Fruit fly (Drosophila melanogaster) whole organism, prepupa: ENCODE measurements around the gene TSG101.
A peak's percentile ranks its signal among the peaks of the same experiment; 100 is the strongest.

Experiments used
- Blimp-1 ChIP-seq: fragments of 200-800 bp; sonication (Bioruptor generic); optimal IDR thresholded peaks from 3 replicates; lab custom pipeline; 2017; ENCODE audit warnings: missing biosample characterization, missing genetic modification characterization, mild to moderate bottlenecking, moderate library complexity, missing genetic modification reagents
- CG10631 ChIP-seq: fragments of 200-800 bp; sonication (Bioruptor generic); optimal IDR thresholded peaks from 2 replicates; lab custom pipeline; 2016; ENCODE audit warnings: missing biosample characterization, missing genetic modification characterization
- CG11294 ChIP-seq: fragments of 200-800 bp; sonication (Bioruptor generic); IDR thresholded peaks from 2 replicates; pipeline ENCODE4 v1.3.6; 2022; ENCODE audit warnings: missing biosample characterization, missing genetic modification characterization
- CG11762 ChIP-seq: fragments of 200-800 bp; sonication (Bioruptor generic); optimal IDR thresholded peaks from 3 replicates; lab custom pipeline; 2016; ENCODE audit warnings: missing biosample characterization, missing genetic modification characterization; ENCODE audit not compliant: insufficient read depth
- CG11902 ChIP-seq: fragments of 200-800 bp; sonication (Bioruptor generic); optimal IDR thresholded peaks from 3 replicates; lab custom pipeline; 2016; ENCODE audit warnings: missing biosample characterization, missing genetic modification characterization
- CG15336 ChIP-seq: fragments of 200-800 bp; sonication (Bioruptor generic); IDR thresholded peaks from 2 replicates; pipeline ENCODE4 v1.3.6; 2022; ENCODE audit warnings: missing biosample characterization, missing genetic modification characterization
- CG16779 ChIP-seq: fragments of 200-800 bp; sonication (Bioruptor generic); optimal IDR thresholded peaks from 3 replicates; lab custom pipeline; 2017; ENCODE audit warnings: missing biosample characterization, mild to moderate bottlenecking, missing genetic modification characterization
- CG3032 ChIP-seq: fragments of 200-800 bp; optimal IDR thresholded peaks from 2 replicates; lab custom pipeline; 2019; ENCODE audit warnings: missing biosample characterization, mild to moderate bottlenecking, missing genetic modification characterization, moderate library complexity
- CG31627 ChIP-seq: fragments of 200-800 bp; sonication (Bioruptor generic); optimal IDR thresholded peaks from 3 replicates; lab custom pipeline; 2016; ENCODE audit warnings: missing biosample characterization, missing genetic modification characterization
- CG32006 ChIP-seq: fragments of 200-800 bp; sonication (Bioruptor generic); optimal IDR thresholded peaks from 3 replicates; lab custom pipeline; 2017; ENCODE audit warnings: missing biosample characterization, mild to moderate bottlenecking, missing genetic modification characterization
- CG34406 ChIP-seq: fragments of 200-800 bp; sonication (Bioruptor generic); optimal IDR thresholded peaks from 3 replicates; lab custom pipeline; 2016; ENCODE audit warnings: missing biosample characterization, missing genetic modification characterization
- CG4318 ChIP-seq: fragments of 200-800 bp; sonication (Bioruptor generic); optimal IDR thresholded peaks from 3 replicates; lab custom pipeline; 2017; ENCODE audit warnings: missing biosample characterization, mild to moderate bottlenecking, missing genetic modification characterization
- CG6163 ChIP-seq: fragments of 200-800 bp; sonication (Bioruptor generic); IDR thresholded peaks from 3 replicates; pipeline ENCODE4 v1.3.6; 2022; ENCODE audit warnings: missing biosample characterization, missing genetic modification characterization
- CG6276 ChIP-seq: fragments of 200-800 bp; sonication (Bioruptor generic); optimal IDR thresholded peaks from 2 replicates; lab custom pipeline; 2017; ENCODE audit warnings: missing biosample characterization, mild to moderate bottlenecking, missing genetic modification characterization
- CG6792 ChIP-seq: fragments of 200-800 bp; sonication (Bioruptor generic); optimal IDR thresholded peaks from 3 replicates; lab custom pipeline; 2016; ENCODE audit warnings: missing biosample characterization, missing genetic modification characterization
- CG6808 ChIP-seq: fragments of 200-800 bp; sonication (Bioruptor generic); optimal IDR thresholded peaks from 3 replicates; lab custom pipeline; 2017; ENCODE audit warnings: missing biosample characterization, missing genetic modification characterization, mild to moderate bottlenecking, moderate library complexity, missing genetic modification reagents
- CG7368 ChIP-seq: fragments of 200-800 bp; sonication (Bioruptor generic); optimal IDR thresholded peaks from 3 replicates; lab custom pipeline; 2016; ENCODE audit warnings: missing biosample characterization, missing genetic modification characterization
- CG8119 ChIP-seq: fragments of 200-800 bp; sonication (Bioruptor generic); IDR thresholded peaks from 3 replicates; pipeline ENCODE4 v1.3.6; 2022; ENCODE audit warnings: missing biosample characterization, missing genetic modification characterization
- CG8319 ChIP-seq: fragments of 200-800 bp; sonication (Bioruptor generic); optimal IDR thresholded peaks from 3 replicates; lab custom pipeline; 2016; ENCODE audit warnings: missing biosample characterization, missing genetic modification characterization
- CG9139 ChIP-seq: fragments of 200-800 bp; sonication (Bioruptor generic); optimal IDR thresholded peaks from 3 replicates; lab custom pipeline; 2017; ENCODE audit warnings: missing biosample characterization, mild to moderate bottlenecking, missing genetic modification characterization
- Eip75B ChIP-seq: fragments of 200-800 bp; sonication (Bioruptor generic); optimal IDR thresholded peaks from 3 replicates; lab custom pipeline; 2016; ENCODE audit warnings: missing biosample characterization, missing genetic modification characterization
- Eip78C ChIP-seq: fragments of 200-800 bp; sonication (Bioruptor generic); peaks from one replicate; lab custom pipeline; 2016; ENCODE audit warnings: missing biosample characterization, missing genetic modification characterization
- Eip93F ChIP-seq: fragments of 200-800 bp; sonication (Bioruptor generic); optimal IDR thresholded peaks from 2 replicates; lab custom pipeline; 2016; ENCODE audit warnings: missing biosample characterization, mild to moderate bottlenecking, missing genetic modification characterization
- Ets21C ChIP-seq: fragments of 200-800 bp; sonication (Bioruptor generic); optimal IDR thresholded peaks from 3 replicates; lab custom pipeline; 2016; ENCODE audit warnings: missing biosample characterization, missing genetic modification characterization
- Gug ChIP-seq: fragments of 200-800 bp; sonication (Bioruptor generic); IDR thresholded peaks from 2 replicates; pipeline ENCODE4 v1.3.6; 2022; ENCODE audit warnings: missing biosample characterization, missing genetic modification characterization
- Hr4 ChIP-seq: fragments of 200-800 bp; sonication (Bioruptor generic); optimal IDR thresholded peaks from 3 replicates; lab custom pipeline; 2016; ENCODE audit warnings: missing biosample characterization, missing genetic modification characterization
- Lpt ChIP-seq: fragments of 200-800 bp; sonication (Bioruptor generic); optimal IDR thresholded peaks from 3 replicates; lab custom pipeline; 2016; ENCODE audit warnings: missing biosample characterization, missing genetic modification characterization
- Met ChIP-seq: fragments of 200-800 bp; sonication (Bioruptor generic); optimal IDR thresholded peaks from 3 replicates; lab custom pipeline; 2016; ENCODE audit warnings: missing biosample characterization, missing genetic modification characterization
- OdsH ChIP-seq: fragments of 200-800 bp; sonication (Bioruptor generic); optimal IDR thresholded peaks from 3 replicates; lab custom pipeline; 2016; ENCODE audit warnings: missing biosample characterization, missing genetic modification characterization
- Sox102F ChIP-seq: fragments of 200-800 bp; sonication (Bioruptor generic); optimal IDR thresholded peaks from 2 replicates; lab custom pipeline; 2016; ENCODE audit warnings: missing biosample characterization, mild to moderate bottlenecking, missing genetic modification characterization
- Sox14 ChIP-seq: fragments of 200-800 bp; sonication (Bioruptor generic); optimal IDR thresholded peaks from 3 replicates; lab custom pipeline; 2016; ENCODE audit warnings: missing biosample characterization, missing genetic modification characterization
- Sox15 ChIP-seq: fragments of 200-800 bp; sonication (Bioruptor generic); optimal IDR thresholded peaks from 3 replicates; lab custom pipeline; 2016; ENCODE audit warnings: missing biosample characterization, missing genetic modification characterization
- achi ChIP-seq: fragments of 200-800 bp; sonication (Bioruptor generic); optimal IDR thresholded peaks from 3 replicates; lab custom pipeline; 2016; ENCODE audit warnings: missing biosample characterization, missing genetic modification characterization
- cyc ChIP-seq: fragments of 200-800 bp; sonication (Bioruptor generic); optimal IDR thresholded peaks from 3 replicates; lab custom pipeline; 2016; ENCODE audit warnings: missing biosample characterization, missing genetic modification characterization
- eg ChIP-seq: fragments of 200-800 bp; sonication (Bioruptor generic); IDR thresholded peaks from 3 replicates; pipeline ENCODE4 v1.3.6; 2022; ENCODE audit warnings: missing biosample characterization, missing genetic modification characterization
- esn ChIP-seq: fragments of 200-800 bp; sonication (Bioruptor generic); optimal IDR thresholded peaks from 2 replicates; lab custom pipeline; 2016; ENCODE audit warnings: missing biosample characterization, mild to moderate bottlenecking, missing genetic modification characterization, moderate library complexity
- fd59A ChIP-seq: fragments of 200-800 bp; sonication (Bioruptor generic); optimal IDR thresholded peaks from 2 replicates; lab custom pipeline; 2017; ENCODE audit warnings: missing biosample characterization, mild to moderate bottlenecking, missing genetic modification characterization, missing genetic modification reagents
- fkh ChIP-seq: fragments of 200-800 bp; sonication (Bioruptor generic); optimal IDR thresholded peaks from 3 replicates; lab custom pipeline; 2017; ENCODE audit warnings: missing biosample characterization, mild to moderate bottlenecking, missing genetic modification characterization, moderate library complexity
- lz ChIP-seq: fragments of 200-800 bp; sonication (Bioruptor generic); optimal IDR thresholded peaks from 3 replicates; lab custom pipeline; 2016; ENCODE audit warnings: missing biosample characterization, missing genetic modification characterization
- net ChIP-seq: fragments of 200-800 bp; sonication (Bioruptor generic); optimal IDR thresholded peaks from 3 replicates; lab custom pipeline; 2016; ENCODE audit warnings: missing biosample characterization, missing genetic modification characterization
- pdm3 ChIP-seq: fragments of 200-800 bp; sonication (Bioruptor generic); optimal IDR thresholded peaks from 3 replicates; lab custom pipeline; 2016; ENCODE audit warnings: missing biosample characterization, missing genetic modification characterization
- salr ChIP-seq, 2 experiments: fragments of 200-800 bp; sonication (Bioruptor generic); optimal IDR thresholded peaks; 3 replicates each; lab custom pipeline; 2016 to 2018; ENCODE audit warnings: missing biosample characterization in 2 of 2, missing genetic modification characterization in 2 of 2, mild to moderate bottlenecking in 1 of 2
- ss ChIP-seq, 2 experiments: fragments of 200-800 bp; sonication (Bioruptor generic); optimal IDR thresholded peaks; 2 replicates in 1 of 2; 3 replicates in 1 of 2; lab custom pipeline; 2017 to 2018; ENCODE audit warnings: mild to moderate bottlenecking in 2 of 2, missing biosample characterization in 2 of 2, missing genetic modification characterization in 2 of 2, moderate library complexity in 1 of 2
- topi ChIP-seq: fragments of 200-800 bp; sonication (Bioruptor generic); optimal IDR thresholded peaks from 3 replicates; lab custom pipeline; 2016; ENCODE audit warnings: missing biosample characterization, missing genetic modification characterization
- vri ChIP-seq: fragments of 200-800 bp; sonication (Bioruptor generic); optimal IDR thresholded peaks from 3 replicates; lab custom pipeline; 2016; ENCODE audit warnings: missing biosample characterization, mild to moderate bottlenecking, missing genetic modification characterization

The TSG101 gene

DNA sequence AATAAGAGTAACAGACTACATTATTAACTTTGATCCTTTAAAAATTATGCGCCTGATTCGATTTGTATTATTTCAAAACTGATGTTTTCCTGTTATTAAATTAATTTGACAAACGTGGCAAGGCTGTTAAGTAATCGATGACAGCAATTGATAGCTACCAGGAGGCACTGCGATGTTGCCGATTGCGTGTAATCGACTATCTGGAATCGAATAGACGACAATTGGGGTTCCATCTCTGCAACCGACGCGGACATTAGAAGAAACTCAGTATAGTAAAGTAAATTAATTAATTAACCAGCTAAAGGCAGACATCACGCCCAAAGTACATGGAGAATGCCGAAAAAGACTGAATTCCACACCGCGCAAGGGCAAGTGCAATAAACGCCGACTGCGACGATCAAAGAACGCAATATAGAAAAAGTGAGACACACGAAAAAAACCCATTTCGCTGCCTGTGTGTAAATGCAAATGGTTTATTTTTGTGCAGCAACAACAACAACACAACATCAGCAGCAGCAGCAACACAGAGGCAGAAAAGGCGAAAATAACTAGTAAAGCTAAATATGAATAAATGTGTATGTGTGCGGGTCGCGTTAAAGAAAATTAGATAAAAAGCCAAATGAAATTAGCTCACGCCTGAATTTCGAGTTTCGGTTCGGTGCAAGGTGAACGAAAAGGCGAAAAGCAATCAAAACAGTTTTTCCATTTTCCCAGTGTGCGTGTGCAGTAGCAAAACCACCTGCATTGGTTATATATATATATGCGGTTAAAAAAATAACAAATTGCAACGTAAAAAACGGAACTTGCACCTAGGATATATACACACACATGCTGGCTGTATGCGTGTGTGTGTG is 11.7 kb downstream of the TSG101 start, which contains the start of gene sina:
sina (plus strand) TSS at position 219 of the 854 bp plus-strand sequence.
- TF ChIP-seq Hr4 (GFP tag; lab: Kevin White, UChicago), result peak; percentile 18
- peak; percentile 8 for TF ChIP-seq CG3032 (tag; lab: Kevin White, UChicago)
- TF ChIP-seq CG6276 (GFP tag; lab: Kevin White, UChicago), result peak; percentile 34
- TF ChIP-seq Met (GFP tag; lab: Kevin White, UChicago), result no peak
- TF ChIP-seq esn (GFP tag; lab: Kevin White, UChicago), result peak; percentile 4
- peak; percentile 16 for TF ChIP-seq net (GFP tag; lab: Kevin White, UChicago)
- no peak for TF ChIP-seq vri
- TF ChIP-seq CG32006 (GFP tag; lab: Kevin White, UChicago), result peak; percentile 0
- TF ChIP-seq CG8319 (GFP tag; lab: Kevin White, UChicago), result no peak
- TF ChIP-seq CG31627 (GFP tag; lab: Kevin White, UChicago), result peak; percentile 2
- TF ChIP-seq eg (GFP tag; lab: Robert Waterston, UW), result 0 out of 3 replicates have a peak, but pooled peaks have one; percentile 20
- 0 out of 3 replicates have a peak, but pooled peaks have one; percentile 11 for TF ChIP-seq CG8119 (GFP tag; lab: Robert Waterston, UW)
- peak; percentile 4 for TF ChIP-seq Eip93F
- TF ChIP-seq, all 60 proteins: peak for 10

DNA sequence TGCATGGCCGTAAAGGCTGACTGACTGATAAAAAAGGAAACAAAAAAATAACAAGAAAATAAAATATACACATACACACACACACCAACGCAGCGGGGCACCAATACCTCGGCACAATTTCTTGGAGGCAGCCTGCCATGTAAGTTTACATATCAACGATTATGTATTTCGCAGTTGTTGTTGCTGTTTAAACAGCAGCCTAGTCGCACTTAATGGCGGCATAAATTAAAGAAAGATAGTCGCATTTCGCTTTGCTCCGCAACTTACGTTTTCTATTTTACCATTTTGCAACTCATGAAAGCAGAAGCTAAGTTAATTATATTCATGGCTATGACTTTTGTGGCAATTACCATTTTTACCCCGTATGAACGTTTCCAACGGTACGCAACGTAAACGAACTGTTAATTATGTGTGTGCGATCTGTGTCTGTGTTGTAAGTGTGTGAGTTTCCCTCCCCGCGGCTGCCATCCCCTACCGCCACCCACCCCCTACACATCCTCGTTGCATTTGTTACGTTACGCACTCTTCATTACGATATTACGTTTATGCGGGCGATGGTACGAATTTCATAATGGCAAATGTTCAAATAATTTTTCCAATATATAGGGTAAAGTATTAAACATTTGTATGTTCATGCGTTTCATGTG is 12.4 kb downstream of the TSG101 start:
- no peak for TF ChIP-seq Sox102F (GFP tag; lab: Kevin White, UChicago)
- TF ChIP-seq esn (GFP tag; lab: Kevin White, UChicago), result no peak
- no peak for TF ChIP-seq fd59A (GFP tag; lab: Kevin White, UChicago)
- TF ChIP-seq Blimp-1 (GFP tag; lab: Kevin White, UChicago), result no peak
- no peak for TF ChIP-seq CG31627 (GFP tag; lab: Kevin White, UChicago)
- no peak for TF ChIP-seq cyc (GFP tag; lab: Kevin White, UChicago)
- TF ChIP-seq Sox15 (GFP tag; lab: Kevin White, UChicago), result no peak
- no peak for TF ChIP-seq topi (GFP tag; lab: Kevin White, UChicago)
- peak; percentile 27 for TF ChIP-seq Sox14
- 0 out of 3 replicates have a peak, but pooled peaks have one; percentile 39 for TF ChIP-seq CG6163
- no peak for TF ChIP-seq Gug (GFP tag; lab: Robert Waterston, UW)
- TF ChIP-seq CG8319 (GFP tag; lab: Kevin White, UChicago), result no peak
- TF ChIP-seq CG4318 (GFP tag; lab: Kevin White, UChicago), result no peak
- no peak for TF ChIP-seq CG11762 (GFP tag; lab: Kevin White, UChicago)
- no peak for TF ChIP-seq CG34406 (GFP tag; lab: Kevin White, UChicago)
- no peak for TF ChIP-seq CG10631
- no peak for TF ChIP-seq eg (GFP tag; lab: Robert Waterston, UW)
- TF ChIP-seq fkh (GFP tag; lab: Kevin White, UChicago), result no peak
- TF ChIP-seq net (GFP tag; lab: Kevin White, UChicago), result no peak
- no peak for TF ChIP-seq OdsH (GFP tag; lab: Kevin White, UChicago)
- no peak for TF ChIP-seq vri
- TF ChIP-seq Eip75B (GFP tag; lab: Kevin White, UChicago), result no peak
- no peak for TF ChIP-seq lz (GFP tag; lab: Kevin White, UChicago)
- TF ChIP-seq CG7368 (GFP tag; lab: Kevin White, UChicago), result no peak
- peak in 1 of 2 experiments; percentile 4 for TF ChIP-seq salr (GFP tag; optimal IDR thresholded peaks at IDR 0.05; lab: Kevin White, UChicago)
- no peak for TF ChIP-seq CG6276 (GFP tag; lab: Kevin White, UChicago)
- peak; percentile 73 for TF ChIP-seq Eip78C (GFP tag; lab: Kevin White, UChicago)
- no peak for TF ChIP-seq Eip93F
- TF ChIP-seq achi (GFP tag; lab: Kevin White, UChicago), result no peak
- TF ChIP-seq Ets21C (GFP tag; lab: Kevin White, UChicago), result no peak
- TF ChIP-seq CG16779 (tag; lab: Kevin White, UChicago), result no peak
- TF ChIP-seq CG11902, result no peak
- no peak for TF ChIP-seq CG15336
- TF ChIP-seq CG6792 (GFP tag; lab: Kevin White, UChicago), result no peak
- no peak for TF ChIP-seq Lpt (GFP tag; lab: Kevin White, UChicago)
- no peak for TF ChIP-seq Met (GFP tag; lab: Kevin White, UChicago)
- TF ChIP-seq CG9139 (GFP tag; lab: Kevin White, UChicago), result no peak
- no peak for TF ChIP-seq pdm3
- TF ChIP-seq CG6808, result peak; percentile 72
- peak; percentile 69 to 80 for TF ChIP-seq ss (GFP tag; optimal IDR thresholded peaks at IDR 0.05; lab: Kevin White, UChicago)
- TF ChIP-seq CG11294 (GFP tag; lab: Robert Waterston, UW), result no peak
